Worm (Caenorhabditis elegans): ENCODE data around the gene msp-19.

ce11 chrIV:5210606-5211005 lies 49.8 kb upstream of the msp-19 start:
- TF ChIP-seq let-607 (tag; optimal IDR thresholded peaks at IDR 0.05) (no peak), snpc-4 (GFP tag; optimal IDR thresholded peaks at IDR 0.05) (no peak), snpc-4 (tag; optimal IDR thresholded peaks at IDR 0.05) (peak in 1 of 4 experiments; percentile 83), cebp-1 (GFP tag; IDR thresholded peaks at IDR 0.05) (no peak), cebp-1 (tag; optimal IDR thresholded peaks at IDR 0.05) (no peak), let-526 (GFP tag; IDR thresholded peaks at IDR 0.05) (no peak), ceh-91 (GFP tag; IDR thresholded peaks at IDR 0.05) (no peak), ets-4 (GFP tag; optimal IDR thresholded peaks at IDR 0.05) (no peak), dpff-1 (tag; optimal IDR thresholded peaks at IDR 0.05) (no peak)
